Worm (Caenorhabditis elegans) whole organism, young adult: ENCODE measurements around the gene btb-12.
A peak's percentile ranks its signal among the peaks of the same experiment; 100 is the strongest.

Experiments used
- C17E4.6 ChIP-seq: fragments of 200-800 bp; sonication (Bioruptor generic); IDR thresholded peaks from 2 replicates; pipeline ENCODE4 v1.3.6; 2022; ENCODE audit warnings: missing genetic modification reagents, missing genetic modification characterization, missing compliant biosample characterization
- D2030.7 ChIP-seq: fragments of 200-800 bp; sonication (Bioruptor generic); IDR thresholded peaks from 2 replicates; pipeline ENCODE4 v1.3.6; 2022; ENCODE audit warnings: missing genetic modification reagents, missing genetic modification characterization, missing compliant biosample characterization
- F55B11.4 ChIP-seq: sonication (generic microtip); optimal IDR thresholded peaks from 2 replicates; lab custom pipeline; 2016; ENCODE audit warnings: missing compliant biosample characterization, missing genetic modification characterization, borderline replicate concordance; ENCODE audit not compliant: insufficient read depth
- K11D2.4 ChIP-seq: fragments of 200-800 bp; sonication (Bioruptor generic); IDR thresholded peaks from 2 replicates; pipeline ENCODE4 v1.3.6; 2022; ENCODE audit warnings: missing genetic modification reagents, missing genetic modification characterization, missing compliant biosample characterization
- T26A5.8 ChIP-seq: sonication (generic microtip); optimal IDR thresholded peaks from 2 replicates; lab custom pipeline; 2016; ENCODE audit warnings: missing genetic modification characterization, missing compliant biosample characterization
- Y56A3A.18 ChIP-seq: fragments of 200-800 bp; sonication (Bioruptor generic); IDR thresholded peaks from 2 replicates; pipeline ENCODE4 v1.3.6; 2022; ENCODE audit warnings: missing genetic modification reagents, missing genetic modification characterization, missing compliant biosample characterization
- Y79H2A.3 ChIP-seq: fragments of 200-800 bp; sonication (Bioruptor generic); conservative IDR thresholded peaks from 2 replicates; pipeline ENCODE4 v1.3.6; 2022; ENCODE audit warnings: missing genetic modification reagents, missing genetic modification characterization, missing compliant biosample characterization
- ZK185.1 ChIP-seq: sonication (generic microtip); optimal IDR thresholded peaks from 2 replicates; lab custom pipeline; 2016; ENCODE audit warnings: mild to moderate bottlenecking, missing genetic modification characterization, missing compliant biosample characterization; ENCODE audit not compliant: poor library complexity, severe bottlenecking
- aptf-2 ChIP-seq: fragments of 200-800 bp; sonication (Bioruptor generic); conservative IDR thresholded peaks from 2 replicates; pipeline ENCODE4 v1.3.6; 2022; ENCODE audit warnings: missing genetic modification reagents, missing genetic modification characterization, missing compliant biosample characterization
- bed-2 ChIP-seq: fragments of 200-800 bp; sonication (Bioruptor generic); IDR thresholded peaks from 2 replicates; pipeline ENCODE4 v1.3.6; 2022; ENCODE audit warnings: missing genetic modification reagents, missing genetic modification characterization, missing compliant biosample characterization
- cebp-1 ChIP-seq, 2 experiments: fragments of 200-800 bp in 1 of 2; sonication (Bioruptor generic) in 1 of 2; sonication (generic microtip) in 1 of 2; IDR thresholded peaks in 1 of 2; optimal IDR thresholded peaks in 1 of 2; 2 replicates each; pipeline versions ENCODE4 v1.3.6 to Lab custom; 2017 to 2022; ENCODE audit warnings: missing compliant biosample characterization in 2 of 2, missing genetic modification characterization in 2 of 2, mild to moderate bottlenecking in 1 of 2, missing genetic modification reagents in 1 of 2, moderate library complexity in 1 of 2
- ceh-79 ChIP-seq: sonication (generic microtip); optimal IDR thresholded peaks from 2 replicates; lab custom pipeline; 2017; ENCODE audit warnings: mild to moderate bottlenecking, missing genetic modification characterization, missing compliant biosample characterization
- dox-1 ChIP-seq: fragments of 200-800 bp; sonication (Bioruptor generic); IDR thresholded peaks from 2 replicates; pipeline ENCODE4 v1.3.6; 2022; ENCODE audit warnings: missing genetic modification reagents, missing genetic modification characterization, missing compliant biosample characterization
- dpff-1 ChIP-seq: sonication (generic microtip); optimal IDR thresholded peaks from 2 replicates; lab custom pipeline; 2017; ENCODE audit warnings: mild to moderate bottlenecking, missing genetic modification characterization, missing compliant biosample characterization
- dpl-1 ChIP-seq: fragments of 150-350 bp; optimal IDR thresholded peaks from 2 replicates; lab custom pipeline; 2014; ENCODE audit warnings: missing biosample characterization, missing genetic modification reagents, missing genetic modification characterization
- lin-40 ChIP-seq: sonication (generic microtip); optimal IDR thresholded peaks from 2 replicates; lab custom pipeline; 2016; ENCODE audit warnings: missing genetic modification characterization, mild to moderate bottlenecking, missing compliant biosample characterization, missing genotype, missing genetic modification reagents
- lir-1 ChIP-seq: fragments of 200-800 bp; sonication (Bioruptor generic); conservative IDR thresholded peaks from 2 replicates; pipeline ENCODE4 v1.3.6; 2022; ENCODE audit warnings: missing genetic modification reagents, missing genetic modification characterization, missing compliant biosample characterization
- madf-3 ChIP-seq: fragments of 200-800 bp; sonication (Bioruptor generic); IDR thresholded peaks from 2 replicates; pipeline ENCODE4 v1.3.6; 2022; ENCODE audit warnings: missing genetic modification reagents, missing genetic modification characterization, missing compliant biosample characterization
- mcd-1 ChIP-seq: fragments of 200-800 bp; sonication (Bioruptor generic); IDR thresholded peaks from 2 replicates; pipeline ENCODE4 v1.3.6; 2022; ENCODE audit warnings: missing genetic modification reagents, missing genetic modification characterization, missing compliant biosample characterization
- mel-28 ChIP-seq: sonication (generic microtip); optimal IDR thresholded peaks from 2 replicates; lab custom pipeline; 2016; ENCODE audit warnings: borderline replicate concordance, mild to moderate bottlenecking, missing genetic modification characterization, missing compliant biosample characterization
- mes-4 ChIP-seq: sonication (generic microtip); optimal IDR thresholded peaks from 2 replicates; lab custom pipeline; 2016; ENCODE audit warnings: missing genotype, missing genetic modification characterization, missing compliant biosample characterization
- mxl-1 ChIP-seq: sonication (generic microtip); optimal IDR thresholded peaks from 2 replicates; lab custom pipeline; 2016; ENCODE audit warnings: missing genetic modification characterization, missing compliant biosample characterization
- nhr-120 ChIP-seq: fragments of 200-800 bp; sonication (Bioruptor generic); IDR thresholded peaks from 2 replicates; pipeline ENCODE4 v1.3.6; 2022; ENCODE audit warnings: missing genetic modification characterization, missing compliant biosample characterization
- nhr-27 ChIP-seq: fragments of 200-800 bp; sonication (Bioruptor generic); optimal IDR thresholded peaks from 2 replicates; lab custom pipeline; 2018; ENCODE audit warnings: mild to moderate bottlenecking, missing genetic modification characterization, moderate library complexity, missing compliant biosample characterization
- nhr-80 ChIP-seq: sonication (generic microtip); optimal IDR thresholded peaks from 2 replicates; lab custom pipeline; 2016; ENCODE audit warnings: missing genetic modification characterization, missing compliant biosample characterization
- rec-8 ChIP-seq, 2 experiments: sonication (generic microtip); optimal IDR thresholded peaks; 2 replicates each; lab custom pipeline; 2016; ENCODE audit warnings: mild to moderate bottlenecking in 2 of 2, missing genetic modification characterization in 2 of 2, missing genetic modification reagents in 2 of 2, missing genotype in 2 of 2, missing biosample characterization in 1 of 2, missing compliant biosample characterization in 1 of 2, moderate library complexity in 1 of 2
- snpc-1.3 ChIP-seq: sonication (generic microtip); optimal IDR thresholded peaks from 2 replicates; lab custom pipeline; 2017; ENCODE audit warnings: missing genetic modification characterization, mild to moderate bottlenecking, missing compliant biosample characterization, antibody characterized with exemption, moderate library complexity, missing genotype, missing genetic modification reagents; ENCODE audit not compliant: insufficient read depth
- zfh-2 ChIP-seq: fragments of 200-800 bp; sonication (Bioruptor generic); conservative IDR thresholded peaks from 2 replicates; pipeline ENCODE4 v1.3.6; 2022; ENCODE audit warnings: missing genetic modification reagents, missing genetic modification characterization, missing compliant biosample characterization
- ztf-18 ChIP-seq: sonication (generic microtip); optimal IDR thresholded peaks from 2 replicates; lab custom pipeline; 2016; ENCODE audit warnings: missing genotype, mild to moderate bottlenecking, missing genetic modification characterization, missing compliant biosample characterization
- ztf-28 ChIP-seq: fragments of 200-800 bp; sonication (Bioruptor generic); IDR thresholded peaks from 2 replicates; pipeline ENCODE4 v1.3.6; 2022; ENCODE audit warnings: missing genetic modification reagents, missing genetic modification characterization, missing compliant biosample characterization

The btb-12 gene

DNA sequence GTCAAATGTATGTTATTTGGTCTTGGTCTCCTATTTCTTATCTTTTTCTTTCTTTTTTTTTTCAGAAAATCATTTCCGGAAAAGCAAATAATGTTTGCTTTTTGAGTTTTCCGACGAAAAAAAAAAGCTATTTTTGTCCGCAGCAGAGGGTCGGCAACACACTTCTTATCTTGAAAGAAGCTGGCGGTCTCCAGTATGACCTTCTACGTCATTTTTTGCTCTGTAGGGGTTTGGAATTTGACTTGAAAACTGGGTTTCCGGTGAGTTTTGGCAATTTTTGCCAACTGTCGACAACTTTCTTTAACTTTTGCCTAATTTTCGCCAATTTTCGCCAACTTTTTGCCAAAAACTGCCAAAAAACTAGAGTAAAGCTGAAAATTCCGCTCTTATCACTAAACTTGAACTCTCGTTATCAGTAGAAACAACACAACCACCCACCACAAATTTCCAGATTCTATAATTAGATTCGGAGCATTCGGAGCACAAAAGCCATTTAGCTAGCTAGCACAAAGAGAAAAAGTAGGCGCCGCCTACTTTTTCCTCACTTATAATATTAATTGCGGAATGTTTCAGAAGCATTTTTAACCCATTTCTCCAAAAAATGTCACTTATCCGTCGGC, 15.4 kb downstream of the btb-12 start, which contains the start of gene nhx-6:
nhx-6 (plus strand) TSS at position 570 of the 620 bp plus-strand sequence.
- TF ChIP-seq nhr-80 (peak; percentile 47), dox-1 (GFP tag; lab: Robert Waterston, UW) (0 out of 2 replicates have a peak, but pooled peaks have one; percentile 17), K11D2.4 (GFP tag; lab: Robert Waterston, UW) (no peak)

DNA sequence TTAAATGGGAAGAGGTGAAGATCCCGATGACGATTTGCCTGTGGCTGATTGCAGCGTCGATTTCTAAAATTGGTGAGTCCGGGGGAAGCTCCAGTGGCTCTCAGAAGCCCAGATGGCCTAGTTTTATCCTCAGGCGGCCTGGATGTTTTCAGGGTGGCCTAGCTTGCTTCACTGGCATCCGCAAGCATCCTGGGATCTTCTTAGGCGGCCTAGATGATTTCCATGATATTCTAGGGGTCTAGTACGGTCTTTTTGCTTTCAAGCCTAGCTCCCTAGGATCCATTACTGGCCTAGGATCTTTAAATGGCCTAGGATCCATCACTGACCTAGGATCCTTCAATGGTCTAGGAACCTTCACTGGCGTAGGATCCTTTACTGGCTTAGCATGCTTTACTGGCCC, 16.0 kb downstream of the btb-12 start:
- TF ChIP-seq mxl-1 = no peak
- TF ChIP-seq zfh-2 = 0 out of 2 replicates have a peak, but pooled peaks have one; percentile 33
- no peak for TF ChIP-seq T26A5.8 (tag; lab: Kevin White, UChicago)

DNA sequence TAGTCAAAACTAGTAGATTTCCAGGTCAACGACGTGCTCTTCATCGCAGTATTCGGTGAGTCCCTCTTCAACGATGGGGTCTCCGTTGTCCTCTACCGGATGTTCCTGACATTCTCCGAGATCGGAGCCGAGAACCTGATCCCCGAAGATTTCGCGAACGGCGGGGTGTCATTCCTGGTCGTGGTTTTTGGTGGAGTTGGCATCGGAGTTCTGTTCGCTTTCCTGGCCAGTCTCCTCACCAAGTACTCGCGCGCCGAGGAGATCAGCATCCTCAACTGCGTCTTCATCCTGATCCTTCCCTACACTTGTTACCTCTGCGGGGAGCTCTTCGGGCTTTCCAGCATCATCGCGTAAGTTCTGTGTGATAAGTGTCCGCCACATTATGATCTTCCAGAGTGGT, 17.7 kb downstream of the btb-12 start:
- TF ChIP-seq zfh-2 (peak; percentile 29; the same call in 1 of the 2 replicates), madf-3 (no peak)

DNA sequence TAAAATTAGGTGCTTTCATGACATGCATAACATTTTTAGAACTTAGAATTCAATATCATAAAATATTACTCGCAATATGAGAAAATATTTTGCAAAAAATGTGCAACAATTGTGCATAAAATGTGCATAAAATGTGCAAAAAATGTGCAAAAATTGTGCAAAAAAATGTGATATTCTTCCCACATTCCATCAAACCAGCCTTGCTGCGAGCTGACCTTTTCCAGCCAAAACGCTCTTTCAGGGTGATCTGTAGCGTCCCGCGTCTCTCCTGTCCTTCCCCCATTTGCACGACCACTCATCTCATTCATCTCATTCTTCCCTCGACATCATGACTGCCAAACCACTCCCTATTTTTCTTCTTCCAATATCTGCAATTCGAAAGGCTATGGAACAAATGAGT, 21.1 kb downstream of the btb-12 start, which contains the start of gene fbxb-17:
fbxb-17 (plus strand) TSS at position 301 of the 400 bp plus-strand sequence.
- TF ChIP-seq snpc-1.3 (tag; lab: Kevin White, UChicago) (no peak), dpl-1 (GFP tag; lab: Kevin White, UChicago) (no peak), mcd-1 (GFP tag; lab: Robert Waterston, UW) (no peak), bed-2 (GFP tag; lab: Robert Waterston, UW) (no peak)
- TF ChIP-seq, all 124 proteins: peak for 0

DNA sequence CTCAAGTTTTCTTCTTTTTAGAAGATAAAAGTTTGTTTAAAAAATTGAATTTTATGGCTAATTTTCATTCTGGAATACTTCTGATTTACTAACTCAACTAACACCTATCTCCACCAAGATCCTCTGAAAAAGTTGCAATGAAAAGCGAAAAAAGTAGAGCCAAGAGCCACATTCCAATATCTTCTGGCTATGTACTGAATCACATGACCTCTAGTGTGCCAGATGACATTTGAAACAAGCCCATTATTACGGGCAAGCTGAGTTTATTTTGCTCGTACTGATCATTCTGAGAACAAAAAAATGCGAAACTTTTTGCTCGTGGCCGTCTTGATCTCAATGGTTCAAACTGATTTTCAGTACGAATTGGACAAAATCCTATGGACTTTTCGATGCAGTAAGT, 24.1 kb downstream of the btb-12 start, which contains the start of gene irld-36:
irld-36 (plus strand) TSS at position 301 of the 400 bp plus-strand sequence.
- TF ChIP-seq ztf-28 (GFP tag; lab: Robert Waterston, UW) (no peak), nhr-27 (no peak), zfh-2 (no peak), nhr-120 (GFP tag; lab: Robert Waterston, UW) (no peak), lir-1 (GFP tag; lab: Robert Waterston, UW) (no peak), Y56A3A.18 (no peak), ZK185.1 (tag; lab: Kevin White, UChicago) (no peak), C17E4.6 (no peak), mes-4 (tag; lab: Kevin White, UChicago) (no peak), ztf-18 (tag; lab: Kevin White, UChicago) (no peak), dpff-1 (tag; lab: Kevin White, UChicago) (no peak), lin-40 (tag; lab: Kevin White, UChicago) (no peak), K11D2.4 (GFP tag; lab: Robert Waterston, UW) (no peak), mcd-1 (GFP tag; lab: Robert Waterston, UW) (no peak), F55B11.4 (tag; lab: Kevin White, UChicago) (no peak), Y79H2A.3 (GFP tag; lab: Robert Waterston, UW) (no peak), D2030.7 (no peak), mel-28 (tag; lab: Kevin White, UChicago) (no peak), rec-8 (tag; optimal IDR thresholded peaks at IDR 0.05; lab: Kevin White, UChicago) (no peak)
- TF ChIP-seq, all 124 proteins: peak for 0

DNA sequence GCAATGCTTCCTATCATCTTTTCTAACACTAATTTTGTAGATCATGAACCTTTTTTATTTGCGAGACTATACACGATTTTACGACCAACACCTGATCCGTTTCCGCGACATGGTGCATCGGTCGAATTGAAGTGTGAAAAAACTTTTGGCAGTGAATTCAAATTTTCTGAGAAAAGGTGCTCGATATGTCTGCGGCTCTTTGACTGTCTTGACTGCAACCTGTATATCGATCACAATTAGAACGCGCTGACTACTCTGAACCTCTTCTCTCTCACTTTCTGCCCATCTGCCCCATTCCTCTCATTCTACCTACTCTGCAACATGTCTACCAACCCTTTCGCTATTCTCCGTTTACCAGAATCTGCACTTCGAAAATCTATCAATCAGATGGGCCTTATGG, 27.2 kb downstream of the btb-12 start, which contains the start of gene fbxb-26:
fbxb-26 (plus strand) TSS at position 301 of the 400 bp plus-strand sequence.
- no peak for TF ChIP-seq cebp-1 (GFP tag; IDR thresholded peaks at IDR 0.05; lab: Robert Waterston, UW)
- TF ChIP-seq cebp-1 (tag; optimal IDR thresholded peaks at IDR 0.05; lab: Kevin White, UChicago) = no peak
- no peak for TF ChIP-seq ceh-79 (tag; lab: Kevin White, UChicago)
- TF ChIP-seq aptf-2 = no peak
- TF ChIP-seq mcd-1 (GFP tag; lab: Robert Waterston, UW) = no peak
